Worm (Caenorhabditis elegans) whole organism, young adult: Measurements from ENCODE around the gene srsx-10.
A peak's percentile ranks its signal among the peaks of the same experiment; 100 is the strongest.

ENCODE experiments used
- C06A6.2 ChIP-seq: fragments of 200-800 bp; sonication (Bioruptor generic); conservative IDR thresholded peaks from 2 replicates; pipeline ENCODE4 v1.3.6; 2022; ENCODE audit warnings: missing genetic modification characterization, missing compliant biosample characterization
- C17E4.6 ChIP-seq: fragments of 200-800 bp; sonication (Bioruptor generic); IDR thresholded peaks from 2 replicates; pipeline ENCODE4 v1.3.6; 2022; ENCODE audit warnings: missing genetic modification reagents, missing genetic modification characterization, missing compliant biosample characterization
- D2030.7 ChIP-seq: fragments of 200-800 bp; sonication (Bioruptor generic); IDR thresholded peaks from 2 replicates; pipeline ENCODE4 v1.3.6; 2022; ENCODE audit warnings: missing genetic modification reagents, missing genetic modification characterization, missing compliant biosample characterization
- F10E7.11 ChIP-seq: sonication (generic microtip); optimal IDR thresholded peaks from 2 replicates; lab custom pipeline; 2017; ENCODE audit warnings: mild to moderate bottlenecking, missing genetic modification characterization, moderate library complexity, missing compliant biosample characterization
- F33H1.4 ChIP-seq: fragments of 200-800 bp; sonication (Bioruptor generic); IDR thresholded peaks from 2 replicates; pipeline ENCODE4 v1.3.6; 2022; ENCODE audit warnings: missing genetic modification reagents, missing genetic modification characterization, missing compliant biosample characterization
- F52B5.7 ChIP-seq: sonication (generic microtip); optimal IDR thresholded peaks from 2 replicates; lab custom pipeline; 2016; ENCODE audit warnings: mild to moderate bottlenecking, missing genetic modification characterization, missing compliant biosample characterization
- K11D2.4 ChIP-seq: fragments of 200-800 bp; sonication (Bioruptor generic); IDR thresholded peaks from 2 replicates; pipeline ENCODE4 v1.3.6; 2022; ENCODE audit warnings: missing genetic modification reagents, missing genetic modification characterization, missing compliant biosample characterization
- Y53F4B.3 ChIP-seq: fragments of 200-800 bp; sonication (Bioruptor generic); IDR thresholded peaks from 2 replicates; pipeline ENCODE4 v1.3.6; 2022; ENCODE audit warnings: missing genetic modification reagents, missing genetic modification characterization, missing compliant biosample characterization
- Y79H2A.3 ChIP-seq: fragments of 200-800 bp; sonication (Bioruptor generic); conservative IDR thresholded peaks from 2 replicates; pipeline ENCODE4 v1.3.6; 2022; ENCODE audit warnings: missing genetic modification reagents, missing genetic modification characterization, missing compliant biosample characterization
- ZK185.1 ChIP-seq: sonication (generic microtip); optimal IDR thresholded peaks from 2 replicates; lab custom pipeline; 2016; ENCODE audit warnings: mild to moderate bottlenecking, missing genetic modification characterization, missing compliant biosample characterization; ENCODE audit not compliant: poor library complexity, severe bottlenecking
- ama-1 ChIP-seq, 3 experiments: fragments of 150-350 bp in 1 of 3; sonication (generic microtip) in 2 of 3; optimal IDR thresholded peaks; 2 replicates each; lab custom pipeline; 2014 to 2018; ENCODE audit warnings: missing biosample characterization in 2 of 3, missing genetic modification characterization in 2 of 3, missing genetic modification reagents in 2 of 3
- atf-7 ChIP-seq: sonication (generic microtip); optimal IDR thresholded peaks from 2 replicates; lab custom pipeline; 2017; ENCODE audit warnings: mild to moderate bottlenecking, missing genetic modification characterization, missing compliant biosample characterization
- bed-2 ChIP-seq: fragments of 200-800 bp; sonication (Bioruptor generic); IDR thresholded peaks from 2 replicates; pipeline ENCODE4 v1.3.6; 2022; ENCODE audit warnings: missing genetic modification reagents, missing genetic modification characterization, missing compliant biosample characterization
- cebp-1 ChIP-seq, 2 experiments: fragments of 200-800 bp in 1 of 2; sonication (Bioruptor generic) in 1 of 2; sonication (generic microtip) in 1 of 2; IDR thresholded peaks in 1 of 2; optimal IDR thresholded peaks in 1 of 2; 2 replicates each; pipeline versions ENCODE4 v1.3.6 to Lab custom; 2017 to 2022; ENCODE audit warnings: missing compliant biosample characterization in 2 of 2, missing genetic modification characterization in 2 of 2, mild to moderate bottlenecking in 1 of 2, missing genetic modification reagents in 1 of 2, moderate library complexity in 1 of 2
- cebp-2 ChIP-seq: fragments of 200-800 bp; sonication (Bioruptor generic); IDR thresholded peaks from 2 replicates; pipeline ENCODE4 v1.3.6; 2022; ENCODE audit warnings: missing genetic modification characterization, missing compliant biosample characterization
- ceh-100 ChIP-seq: fragments of 200-800 bp; sonication (Bioruptor generic); IDR thresholded peaks from 2 replicates; pipeline ENCODE4 v1.3.6; 2022; ENCODE audit warnings: missing genetic modification reagents, missing genetic modification characterization, missing compliant biosample characterization
- chd-7 ChIP-seq: sonication (generic microtip); optimal IDR thresholded peaks from 2 replicates; lab custom pipeline; 2016; ENCODE audit warnings: mild to moderate bottlenecking, missing genetic modification characterization, moderate library complexity, missing compliant biosample characterization
- dox-1 ChIP-seq: fragments of 200-800 bp; sonication (Bioruptor generic); IDR thresholded peaks from 2 replicates; pipeline ENCODE4 v1.3.6; 2022; ENCODE audit warnings: missing genetic modification reagents, missing genetic modification characterization, missing compliant biosample characterization
- dpff-1 ChIP-seq: sonication (generic microtip); optimal IDR thresholded peaks from 2 replicates; lab custom pipeline; 2017; ENCODE audit warnings: mild to moderate bottlenecking, missing genetic modification characterization, missing compliant biosample characterization
- dpl-1 ChIP-seq: fragments of 150-350 bp; optimal IDR thresholded peaks from 2 replicates; lab custom pipeline; 2014; ENCODE audit warnings: missing biosample characterization, missing genetic modification reagents, missing genetic modification characterization
- egl-18 ChIP-seq: fragments of 200-800 bp; sonication (Bioruptor generic); IDR thresholded peaks from 2 replicates; pipeline ENCODE4 v1.3.6; 2022; ENCODE audit warnings: missing genetic modification reagents, missing genetic modification characterization, missing compliant biosample characterization
- him-1 ChIP-seq: sonication (generic microtip); optimal IDR thresholded peaks from 2 replicates; lab custom pipeline; 2016; ENCODE audit warnings: missing genotype, missing genetic modification reagents, missing genetic modification characterization, missing compliant biosample characterization
- hlh-26 ChIP-seq: fragments of 200-800 bp; sonication (Bioruptor generic); conservative IDR thresholded peaks from 2 replicates; pipeline ENCODE4 v1.3.6; 2022; ENCODE audit warnings: missing genetic modification reagents, missing genetic modification characterization, missing compliant biosample characterization
- hmg-1.2 ChIP-seq: fragments of 200-800 bp; sonication (Bioruptor generic); IDR thresholded peaks from 2 replicates; pipeline ENCODE4 v1.3.6; 2022; ENCODE audit warnings: missing genetic modification reagents, missing genetic modification characterization, missing compliant biosample characterization
- hsf-1 ChIP-seq: fragments of 200-800 bp; sonication (Bioruptor generic); IDR thresholded peaks from 2 replicates; pipeline ENCODE4 v1.3.6; 2022; ENCODE audit warnings: missing genetic modification reagents, missing genetic modification characterization, missing compliant biosample characterization
- lag-1 ChIP-seq: fragments of 200-800 bp; sonication (Bioruptor generic); IDR thresholded peaks from 2 replicates; pipeline ENCODE4 v1.3.6; 2022; ENCODE audit warnings: missing genetic modification reagents, missing genetic modification characterization, missing compliant biosample characterization
- let-526 ChIP-seq: fragments of 200-800 bp; sonication (Bioruptor generic); IDR thresholded peaks from 2 replicates; pipeline ENCODE4 v1.3.6; 2022; ENCODE audit warnings: missing genetic modification reagents, missing genetic modification characterization, missing compliant biosample characterization
- lsl-1 ChIP-seq: fragments of 200-800 bp; sonication (Bioruptor generic); optimal IDR thresholded peaks from 2 replicates; lab custom pipeline; 2018; ENCODE audit warnings: mild to moderate bottlenecking, missing genetic modification characterization, moderate library complexity, missing compliant biosample characterization
- lsy-27 ChIP-seq: sonication (generic microtip); optimal IDR thresholded peaks from 2 replicates; lab custom pipeline; 2017; ENCODE audit warnings: missing genetic modification characterization, mild to moderate bottlenecking, missing compliant biosample characterization, antibody characterized with exemption, missing genotype, borderline replicate concordance; ENCODE audit not compliant: insufficient read depth
- madf-8 ChIP-seq: fragments of 200-800 bp; sonication (Bioruptor generic); conservative IDR thresholded peaks from 2 replicates; pipeline ENCODE4 v1.3.6; 2022; ENCODE audit warnings: missing genetic modification reagents, missing genetic modification characterization, missing compliant biosample characterization
- mcd-1 ChIP-seq: fragments of 200-800 bp; sonication (Bioruptor generic); IDR thresholded peaks from 2 replicates; pipeline ENCODE4 v1.3.6; 2022; ENCODE audit warnings: missing genetic modification reagents, missing genetic modification characterization, missing compliant biosample characterization
- mxl-1 ChIP-seq: sonication (generic microtip); optimal IDR thresholded peaks from 2 replicates; lab custom pipeline; 2016; ENCODE audit warnings: missing genetic modification characterization, missing compliant biosample characterization
- nfya-2 ChIP-seq: fragments of 200-800 bp; sonication (Bioruptor generic); IDR thresholded peaks from 2 replicates; pipeline ENCODE4 v1.3.6; 2022; ENCODE audit warnings: missing genetic modification reagents, missing genetic modification characterization, missing compliant biosample characterization
- nfyb-1 ChIP-seq: fragments of 200-800 bp; sonication (Bioruptor generic); IDR thresholded peaks from 2 replicates; pipeline ENCODE4 v1.3.6; 2022; ENCODE audit warnings: missing genetic modification reagents, missing genetic modification characterization, missing compliant biosample characterization
- nhr-80 ChIP-seq: sonication (generic microtip); optimal IDR thresholded peaks from 2 replicates; lab custom pipeline; 2016; ENCODE audit warnings: missing genetic modification characterization, missing compliant biosample characterization
- pbrm-1 ChIP-seq: fragments of 200-800 bp; sonication (Bioruptor generic); IDR thresholded peaks from 2 replicates; pipeline ENCODE4 v1.3.6; 2022; ENCODE audit warnings: missing genetic modification reagents, missing genetic modification characterization, missing compliant biosample characterization
- repo-1 ChIP-seq: sonication (generic microtip); optimal IDR thresholded peaks from 2 replicates; lab custom pipeline; 2017; ENCODE audit warnings: mild to moderate bottlenecking, missing genetic modification characterization, missing compliant biosample characterization
- rpc-1 ChIP-seq, 2 experiments: fragments of 150-350 bp in 1 of 2; sonication (generic microtip) in 1 of 2; optimal IDR thresholded peaks; 2 replicates each; lab custom pipeline; 2014 to 2018; ENCODE audit warnings: missing biosample characterization in 1 of 2, missing genetic modification characterization in 1 of 2, missing genetic modification reagents in 1 of 2, missing genotype in 1 of 2
- snpc-1.3 ChIP-seq: sonication (generic microtip); optimal IDR thresholded peaks from 2 replicates; lab custom pipeline; 2017; ENCODE audit warnings: missing genetic modification characterization, mild to moderate bottlenecking, missing compliant biosample characterization, antibody characterized with exemption, moderate library complexity, missing genotype, missing genetic modification reagents; ENCODE audit not compliant: insufficient read depth
- snpc-3.4 ChIP-seq: sonication (generic microtip); optimal IDR thresholded peaks from 2 replicates; lab custom pipeline; 2017; ENCODE audit warnings: missing genetic modification characterization, mild to moderate bottlenecking, missing compliant biosample characterization, antibody characterized with exemption, moderate library complexity, missing genotype, missing genetic modification reagents
- ztf-18 ChIP-seq: sonication (generic microtip); optimal IDR thresholded peaks from 2 replicates; lab custom pipeline; 2016; ENCODE audit warnings: missing genotype, mild to moderate bottlenecking, missing genetic modification characterization, missing compliant biosample characterization

The srsx-10 gene

ce11 chrV:4963606-4964005, 11.0 kb downstream of the srsx-10 start (continued):
- TF ChIP-seq Y79H2A.3 = no peak
- TF ChIP-seq pbrm-1 (GFP tag; lab: Robert Waterston, UW) = no peak
- peak; percentile 78 for TF ChIP-seq D2030.7
- no peak for TF ChIP-seq lsy-27 (tag; lab: Kevin White, UChicago)
- TF ChIP-seq him-1 (tag; lab: Kevin White, UChicago) = peak; percentile 73
- no peak for TF ChIP-seq C17E4.6 (GFP tag; lab: Robert Waterston, UW)
- no peak for TF ChIP-seq hlh-26 (GFP tag; lab: Robert Waterston, UW)
- TF ChIP-seq nhr-80 (tag; lab: Kevin White, UChicago) = no peak
- TF ChIP-seq Y53F4B.3 (GFP tag; lab: Robert Waterston, UW) = no peak
- no peak for TF ChIP-seq cebp-1 (GFP tag; IDR thresholded peaks at IDR 0.05; lab: Robert Waterston, UW)
- TF ChIP-seq cebp-1 (tag; optimal IDR thresholded peaks at IDR 0.05; lab: Kevin White, UChicago) = no peak
- no peak for TF ChIP-seq ztf-18 (tag; lab: Kevin White, UChicago)
- no peak for TF ChIP-seq let-526 (GFP tag; lab: Robert Waterston, UW)
- no peak for TF ChIP-seq ceh-100 (GFP tag; lab: Robert Waterston, UW)
- no peak for TF ChIP-seq lag-1
- TF ChIP-seq snpc-1.3 (tag; lab: Kevin White, UChicago) = no peak
- no peak for TF ChIP-seq mcd-1
- TF ChIP-seq F10E7.11 (tag; lab: Kevin White, UChicago) = no peak
- no peak for TF ChIP-seq rpc-1 (optimal IDR thresholded peaks at IDR 0.05; lab: Kevin White, UChicago)
- TF ChIP-seq rpc-1 (tag; optimal IDR thresholded peaks at IDR 0.05; lab: Kevin White, UChicago) = no peak
- no peak for TF ChIP-seq bed-2 (GFP tag; lab: Robert Waterston, UW)
- no peak for TF ChIP-seq atf-7 (tag; lab: Kevin White, UChicago)
- TF ChIP-seq dpff-1 (tag; lab: Kevin White, UChicago) = no peak
- TF ChIP-seq C06A6.2 (GFP tag; lab: Robert Waterston, UW) = no peak
- no peak for TF ChIP-seq F52B5.7 (tag; lab: Kevin White, UChicago)
- TF ChIP-seq nfya-2 = no peak
- TF ChIP-seq egl-18 = no peak
- no peak for TF ChIP-seq K11D2.4
- TF ChIP-seq ama-1 (optimal IDR thresholded peaks at IDR 0.05; lab: Kevin White, UChicago) = no peak
- TF ChIP-seq ama-1 (GFP tag; optimal IDR thresholded peaks at IDR 0.05; lab: Kevin White, UChicago) = no peak
- TF ChIP-seq ZK185.1 (tag; lab: Kevin White, UChicago) = no peak
- peak; percentile 99 for TF ChIP-seq lsl-1 (GFP tag; lab: Kevin White, UChicago)
- TF ChIP-seq cebp-2 = no peak
- no peak for TF ChIP-seq chd-7 (tag; lab: Kevin White, UChicago)
- no peak for TF ChIP-seq mxl-1
- peak; percentile 6 for TF ChIP-seq snpc-3.4 (tag; lab: Kevin White, UChicago)
- TF ChIP-seq madf-8 (GFP tag; lab: Robert Waterston, UW) = peak; percentile 79
- no peak for TF ChIP-seq dox-1
- peak; percentile 9 for TF ChIP-seq dpl-1 (GFP tag; lab: Kevin White, UChicago)
- no peak for TF ChIP-seq hsf-1 (GFP tag; lab: Robert Waterston, UW)
- TF ChIP-seq repo-1 = no peak
- TF ChIP-seq hmg-1.2 (GFP tag; lab: Robert Waterston, UW) = no peak
- peak; percentile 93 for TF ChIP-seq F33H1.4 (GFP tag; lab: Robert Waterston, UW)
- no peak for TF ChIP-seq nfyb-1 (GFP tag; lab: Robert Waterston, UW)
